Fruit fly (Drosophila melanogaster) whole organism, embryonic: ENCODE measurements around the gene Dsor1.

Source experiments
- Abd-B ChIP-seq: fragments of 200-800 bp; sonication (Bioruptor generic); optimal IDR thresholded peaks from 2 replicates; lab custom pipeline; 2018; ENCODE audit warnings: missing biosample characterization, mild to moderate bottlenecking, missing genetic modification characterization, moderate library complexity
- Adf1 ChIP-seq: fragments of 200-800 bp; sonication (Bioruptor generic); IDR thresholded peaks from 2 replicates; pipeline ENCODE4 v1.3.6; 2022; ENCODE audit warnings: missing biosample characterization, missing genetic modification characterization
- BEAF-32 ChIP-seq: fragments of 200-800 bp; sonication (Bioruptor generic); optimal IDR thresholded peaks from 3 replicates; lab custom pipeline; 2017; ENCODE audit warnings: missing biosample characterization, missing genetic modification characterization, mild to moderate bottlenecking, moderate library complexity, missing genetic modification reagents
- CG10267 ChIP-seq: fragments of 200-800 bp; sonication (Bioruptor generic); optimal IDR thresholded peaks from 2 replicates; lab custom pipeline; 2018; ENCODE audit warnings: missing biosample characterization, mild to moderate bottlenecking, missing genetic modification characterization, moderate library complexity
- CG10366 ChIP-seq: fragments of 200-800 bp; sonication (Bioruptor generic); IDR thresholded peaks from 2 replicates; pipeline ENCODE4 v1.3.6; 2022; ENCODE audit warnings: missing biosample characterization, missing genetic modification characterization
- CG11723 ChIP-seq: fragments of 200-800 bp; sonication (Bioruptor generic); optimal IDR thresholded peaks from 2 replicates; lab custom pipeline; 2017; ENCODE audit warnings: missing biosample characterization, mild to moderate bottlenecking, missing genetic modification characterization
- CG12236 ChIP-seq: fragments of 200-800 bp; sonication (Bioruptor generic); optimal IDR thresholded peaks from 2 replicates; lab custom pipeline; 2016; ENCODE audit warnings: missing biosample characterization, missing genetic modification characterization
- CG13424 ChIP-seq: fragments of 200-800 bp; sonication (Bioruptor generic); optimal IDR thresholded peaks from 2 replicates; lab custom pipeline; 2019; ENCODE audit warnings: missing biosample characterization, mild to moderate bottlenecking, missing genetic modification characterization, moderate library complexity
- CG14441 ChIP-seq: fragments of 200-800 bp; sonication (Bioruptor generic); IDR thresholded peaks from 2 replicates; pipeline ENCODE4 v1.3.6; 2022; ENCODE audit warnings: missing biosample characterization, missing genetic modification characterization
- CG15514 ChIP-seq: fragments of 200-800 bp; sonication (Bioruptor generic); optimal IDR thresholded peaks from 3 replicates; lab custom pipeline; 2017; ENCODE audit warnings: missing biosample characterization, missing genetic modification characterization, mild to moderate bottlenecking, moderate library complexity, missing genetic modification reagents
- CG17612 ChIP-seq: fragments of 200-800 bp; sonication (Bioruptor generic); IDR thresholded peaks from 2 replicates; pipeline ENCODE4 v1.3.6; 2022; ENCODE audit warnings: missing biosample characterization, missing genetic modification characterization
- CG17829 ChIP-seq: fragments of 200-800 bp; optimal IDR thresholded peaks from 2 replicates; lab custom pipeline; 2019; ENCODE audit warnings: missing biosample characterization, mild to moderate bottlenecking, missing genetic modification characterization, moderate library complexity
- CG3065 ChIP-seq: fragments of 200-800 bp; sonication (Bioruptor generic); optimal IDR thresholded peaks from 2 replicates; lab custom pipeline; 2016; ENCODE audit warnings: missing biosample characterization, missing genetic modification characterization
- CG31388 ChIP-seq: fragments of 200-800 bp; sonication (Bioruptor generic); optimal IDR thresholded peaks from 2 replicates; lab custom pipeline; 2016; ENCODE audit warnings: missing biosample characterization, missing genetic modification characterization
- CG3847 ChIP-seq: fragments of 200-800 bp; sonication (Bioruptor generic); IDR thresholded peaks from 2 replicates; pipeline ENCODE4 v1.3.6; 2022; ENCODE audit warnings: missing biosample characterization, missing genetic modification characterization
- CG4617 ChIP-seq: fragments of 200-800 bp; sonication (Bioruptor generic); optimal IDR thresholded peaks from 3 replicates; lab custom pipeline; 2016; ENCODE audit warnings: missing biosample characterization, missing genetic modification characterization, borderline replicate concordance
- CG6791 ChIP-seq: fragments of 200-800 bp; sonication (Bioruptor generic); IDR thresholded peaks from 3 replicates; pipeline ENCODE4 v1.3.6; 2022; ENCODE audit warnings: missing biosample characterization, missing genetic modification characterization; ENCODE audit not compliant: partially characterized antibody
- CG7357 ChIP-seq: fragments of 200-800 bp; sonication (Bioruptor generic); IDR thresholded peaks from 3 replicates; pipeline ENCODE4 v1.3.6; 2022; ENCODE audit warnings: missing biosample characterization, missing genetic modification characterization
- CG7786 ChIP-seq: fragments of 200-800 bp; sonication (Bioruptor generic); optimal IDR thresholded peaks from 2 replicates; lab custom pipeline; 2016; ENCODE audit warnings: missing biosample characterization, missing genetic modification characterization
- CG7963 ChIP-seq: fragments of 200-800 bp; sonication (Bioruptor generic); IDR thresholded peaks from 3 replicates; pipeline ENCODE4 v1.3.6; 2022; ENCODE audit warnings: missing biosample characterization, missing genetic modification characterization; ENCODE audit not compliant: partially characterized antibody
- CHES-1-like ChIP-seq: fragments of 200-800 bp; sonication (Bioruptor generic); optimal IDR thresholded peaks from 2 replicates; lab custom pipeline; 2016; ENCODE audit warnings: missing biosample characterization, missing genetic modification characterization
- Doc2 ChIP-seq: fragments of 200-800 bp; sonication (Bioruptor generic); IDR thresholded peaks from 2 replicates; pipeline ENCODE4 v1.3.6; 2022; ENCODE audit warnings: missing biosample characterization, missing genetic modification characterization
- Drgx ChIP-seq: fragments of 200-800 bp; sonication (Bioruptor generic); IDR thresholded peaks from 2 replicates; pipeline ENCODE4 v1.3.6; 2022; ENCODE audit warnings: missing biosample characterization, missing genetic modification characterization
- E2f2 ChIP-seq: fragments of 200-800 bp; sonication (Bioruptor generic); IDR thresholded peaks from 2 replicates; pipeline ENCODE4 v1.3.6; 2022; ENCODE audit warnings: missing biosample characterization, missing genetic modification characterization
- ERR ChIP-seq: fragments of 200-800 bp; sonication (Bioruptor generic); optimal IDR thresholded peaks from 2 replicates; lab custom pipeline; 2016; ENCODE audit warnings: missing biosample characterization, missing genetic modification characterization
- Hmr ChIP-seq: fragments of 200-800 bp; sonication (Bioruptor generic); optimal IDR thresholded peaks from 3 replicates; lab custom pipeline; 2017; ENCODE audit warnings: mild to moderate bottlenecking, missing biosample characterization, missing genetic modification reagents, missing genetic modification characterization
- Lim3 ChIP-seq: fragments of 200-800 bp; sonication (Bioruptor generic); IDR thresholded peaks from 2 replicates; pipeline ENCODE4 v1.3.6; 2022; ENCODE audit warnings: missing biosample characterization, missing genetic modification characterization
- Pdp1 ChIP-seq, 2 experiments: fragments of 200-800 bp; sonication (Bioruptor generic); optimal IDR thresholded peaks; 3 replicates each; lab custom pipeline; 2016; ENCODE audit warnings: missing biosample characterization in 2 of 2, missing genetic modification characterization in 2 of 2, mild to moderate bottlenecking in 1 of 2, moderate library complexity in 1 of 2
- Ravus ChIP-seq: fragments of 200-800 bp; sonication (Bioruptor generic); IDR thresholded peaks from 2 replicates; pipeline ENCODE4 v1.3.6; 2022; ENCODE audit warnings: missing biosample characterization, missing genetic modification characterization
- Rx ChIP-seq: fragments of 200-800 bp; sonication (Bioruptor generic); IDR thresholded peaks from 2 replicates; pipeline ENCODE4 v1.3.6; 2022; ENCODE audit warnings: missing biosample characterization, missing genetic modification characterization
- Sin3A ChIP-seq: fragments of >200 bp; optimal IDR thresholded peaks from 2 replicates; lab custom pipeline; 2018
- Sry-β ChIP-seq: fragments of 200-800 bp; sonication (Bioruptor generic); optimal IDR thresholded peaks from 2 replicates; lab custom pipeline; 2018; ENCODE audit warnings: missing biosample characterization, mild to moderate bottlenecking, missing genetic modification characterization, moderate library complexity
- Xrp1 ChIP-seq: fragments of 200-800 bp; sonication (Bioruptor generic); IDR thresholded peaks from 2 replicates; pipeline ENCODE4 v1.3.6; 2022; ENCODE audit warnings: missing biosample characterization, missing genetic modification characterization
- ab ChIP-seq: fragments of 200-800 bp; sonication (Bioruptor generic); optimal IDR thresholded peaks from 2 replicates; lab custom pipeline; 2016; ENCODE audit warnings: missing biosample characterization, missing genetic modification characterization
- dm ChIP-seq: fragments of 200-800 bp; sonication (Bioruptor generic); optimal IDR thresholded peaks from 3 replicates; lab custom pipeline; 2016; ENCODE audit warnings: missing biosample characterization, missing genetic modification characterization
- gfzf ChIP-seq: fragments of 200-800 bp; sonication (Bioruptor generic); optimal IDR thresholded peaks from 2 replicates; lab custom pipeline; 2016; ENCODE audit warnings: missing biosample characterization, mild to moderate bottlenecking, missing genetic modification characterization, moderate library complexity
- gsb ChIP-seq: fragments of 200-800 bp; sonication (Bioruptor generic); IDR thresholded peaks from 2 replicates; pipeline ENCODE4 v1.3.6; 2022; ENCODE audit warnings: missing biosample characterization, missing genetic modification characterization
- mld ChIP-seq: fragments of 200-800 bp; sonication (Bioruptor generic); IDR thresholded peaks from 3 replicates; pipeline ENCODE4 v1.3.6; 2022; ENCODE audit warnings: missing biosample characterization, missing genetic modification characterization; ENCODE audit not compliant: partially characterized antibody
- onecut ChIP-seq: fragments of 200-800 bp; sonication (Bioruptor generic); IDR thresholded peaks from 2 replicates; pipeline ENCODE4 v1.3.6; 2022; ENCODE audit warnings: missing biosample characterization, missing genetic modification characterization
- pan ChIP-seq, 4 experiments: fragments of >200 bp in 3 of 4; fragments of 200-800 bp in 1 of 4; sonication (Bioruptor generic) in 1 of 4; optimal IDR thresholded peaks in 3 of 4; IDR thresholded peaks in 1 of 4; 2 replicates each; pipeline versions ENCODE4 v1.3.6 to Lab custom; 2017 to 2022; ENCODE audit warnings: missing biosample characterization in 2 of 4, missing genetic modification characterization in 2 of 4, mixed read lengths in 1 of 4
- pb ChIP-seq: fragments of 200-800 bp; sonication (Bioruptor generic); optimal IDR thresholded peaks from 3 replicates; lab custom pipeline; 2016; ENCODE audit warnings: missing biosample characterization, missing genetic modification characterization
- phol ChIP-seq: fragments of 200-800 bp; sonication (Bioruptor generic); optimal IDR thresholded peaks from 3 replicates; lab custom pipeline; 2018; ENCODE audit warnings: missing biosample characterization, mild to moderate bottlenecking, missing genetic modification characterization, moderate library complexity
- repo ChIP-seq: fragments of 200-800 bp; sonication (Bioruptor generic); optimal IDR thresholded peaks from 2 replicates; lab custom pipeline; 2016; ENCODE audit warnings: missing biosample characterization, missing genetic modification characterization
- sc ChIP-seq, 3 experiments: fragments of >200 bp in 2 of 3; fragments of 200-800 bp in 1 of 3; sonication (Bioruptor generic) in 1 of 3; optimal IDR thresholded peaks; 2 replicates in 2 of 3; 3 replicates in 1 of 3; lab custom pipeline; 2017; ENCODE audit warnings: mild to moderate bottlenecking in 1 of 3, missing biosample characterization in 1 of 3, missing genetic modification characterization in 1 of 3, missing genetic modification reagents in 1 of 3
- shn ChIP-seq: fragments of 200-800 bp; sonication (Bioruptor generic); optimal IDR thresholded peaks from 3 replicates; lab custom pipeline; 2016; ENCODE audit warnings: missing biosample characterization, missing genetic modification characterization
- tap ChIP-seq: fragments of 200-800 bp; optimal IDR thresholded peaks from 3 replicates; lab custom pipeline; 2019; ENCODE audit warnings: missing biosample characterization, mild to moderate bottlenecking, missing genetic modification characterization, moderate library complexity
- tna ChIP-seq: fragments of 200-800 bp; sonication (Bioruptor generic); IDR thresholded peaks from 2 replicates; pipeline ENCODE4 v1.3.6; 2022; ENCODE audit warnings: missing biosample characterization, missing genetic modification characterization; ENCODE audit not compliant: partially characterized antibody
- unpg ChIP-seq: fragments of 200-800 bp; sonication (Bioruptor generic); optimal IDR thresholded peaks from 3 replicates; lab custom pipeline; 2018; ENCODE audit warnings: missing biosample characterization, mild to moderate bottlenecking, missing genetic modification characterization, moderate library complexity
- vnd ChIP-seq: fragments of 200-800 bp; sonication (Bioruptor generic); IDR thresholded peaks from 3 replicates; pipeline ENCODE4 v1.3.6; 2022; ENCODE audit warnings: missing biosample characterization, missing genetic modification characterization; ENCODE audit not compliant: partially characterized antibody

The Dsor1 gene

DNA sequence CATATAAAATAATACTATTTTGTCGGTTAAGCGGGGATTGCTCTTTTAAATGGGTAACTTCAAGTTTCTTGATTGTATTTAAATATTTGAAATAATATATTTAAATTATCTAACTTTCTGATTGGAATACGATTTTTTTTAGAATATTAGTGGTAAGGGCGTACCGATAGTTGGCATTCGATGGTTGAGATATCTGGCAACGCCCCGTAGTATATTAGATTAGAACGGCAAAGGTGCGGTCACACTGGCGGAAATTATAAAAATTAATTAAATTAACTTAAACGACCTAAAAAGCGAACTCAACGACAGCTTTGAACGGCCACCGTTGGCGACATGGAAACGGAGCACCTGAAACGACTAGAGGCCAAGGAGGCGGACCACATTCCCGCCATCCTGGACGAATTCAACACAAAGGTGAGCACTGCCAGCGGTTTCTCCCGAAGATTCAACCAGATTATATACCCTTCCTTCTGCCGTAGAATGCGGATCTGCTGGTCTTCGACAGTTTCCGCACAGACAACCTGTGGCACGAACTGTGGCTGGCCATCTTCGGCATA, 8.9 kb downstream of the Dsor1 start, which contains the start of gene ric8a (continued):
- TF ChIP-seq CG12236: no peak
- TF ChIP-seq CG10366: no peak
- TF ChIP-seq Abd-B (GFP tag; lab: Kevin White, UChicago): peak; percentile 32
- peak; percentile 75 for TF ChIP-seq vnd
- no peak for TF ChIP-seq gsb (GFP tag; lab: Robert Waterston, UW)
- TF ChIP-seq gfzf (GFP tag; lab: Kevin White, UChicago): peak; percentile 58
- TF ChIP-seq Sin3A (lab: Kevin White, UChicago): peak; percentile 8
- TF ChIP-seq unpg (GFP tag; lab: Kevin White, UChicago): no peak
- no peak for TF ChIP-seq Pdp1 (GFP tag; optimal IDR thresholded peaks at IDR 0.05; lab: Kevin White, UChicago)
- no peak for TF ChIP-seq pb
- peak; percentile 8 for TF ChIP-seq CG13424
- no peak for TF ChIP-seq CG14441
- peak; percentile 82 for TF ChIP-seq CG4617 (GFP tag; lab: Kevin White, UChicago)
- peak; percentile 54 for TF ChIP-seq tna (GFP tag; lab: Robert Waterston, UW)
- TF ChIP-seq CG17612 (GFP tag; lab: Robert Waterston, UW): no peak
- TF ChIP-seq ab: no peak
- no peak for TF ChIP-seq Ravus (GFP tag; lab: Robert Waterston, UW)
- no peak for TF ChIP-seq CG31388 (GFP tag; lab: Kevin White, UChicago)
- TF ChIP-seq CG15514 (GFP tag; lab: Kevin White, UChicago): peak; percentile 37
- TF ChIP-seq repo (GFP tag; lab: Kevin White, UChicago): no peak
- TF ChIP-seq CG11723: no peak
- TF ChIP-seq E2f2 (GFP tag; lab: Robert Waterston, UW): peak; percentile 36; the same call in 1 of the 2 replicates
- TF ChIP-seq CHES-1-like (GFP tag; lab: Kevin White, UChicago): no peak
- peak; percentile 86 for TF ChIP-seq CG6791 (GFP tag; lab: Robert Waterston, UW)
- no peak for TF ChIP-seq dm (GFP tag; lab: Kevin White, UChicago)
- no peak for TF ChIP-seq Lim3
- TF ChIP-seq CG7357 (GFP tag; lab: Robert Waterston, UW): no peak
- TF ChIP-seq Drgx: no peak
- TF ChIP-seq CG3847 (GFP tag; lab: Robert Waterston, UW): peak; percentile 75
- peak; percentile 65; the same call in 2 of the 3 replicates for TF ChIP-seq mld (GFP tag; lab: Robert Waterston, UW)
- no peak for TF ChIP-seq Adf1
- peak; percentile 34 for TF ChIP-seq CG10267
- TF ChIP-seq Doc2 (GFP tag; lab: Robert Waterston, UW): no peak
- TF ChIP-seq sc (optimal IDR thresholded peaks at IDR 0.05; lab: Kevin White, UChicago): no peak
- no peak for TF ChIP-seq sc (GFP tag; optimal IDR thresholded peaks at IDR 0.05; lab: Kevin White, UChicago)
- TF ChIP-seq Rx (GFP tag; lab: Robert Waterston, UW): no peak
- no peak for TF ChIP-seq ERR
- no peak for TF ChIP-seq Sry-β
- TF ChIP-seq CG7786: no peak
- TF ChIP-seq phol (tag; lab: Kevin White, UChicago): peak; percentile 14
- no peak for TF ChIP-seq Xrp1 (GFP tag; lab: Robert Waterston, UW)
- no peak for TF ChIP-seq pan (optimal IDR thresholded peaks at IDR 0.05; lab: Kevin White, UChicago)
- TF ChIP-seq pan (GFP tag; optimal IDR thresholded peaks at IDR 0.05 in 1 of 2, IDR thresholded peaks at IDR 0.05 in 1 of 2): no peak
- TF ChIP-seq CG3065 (GFP tag; lab: Kevin White, UChicago): no peak
- TF ChIP-seq onecut (GFP tag; lab: Robert Waterston, UW): no peak
- no peak for TF ChIP-seq Hmr (GFP tag; lab: Kevin White, UChicago)
- TF ChIP-seq CG7963 (GFP tag; lab: Robert Waterston, UW): peak; percentile 51; the same call in 1 of the 3 replicates
- no peak for TF ChIP-seq tap
- peak; percentile 23 for TF ChIP-seq CG17829 (tag; lab: Kevin White, UChicago)
- peak; percentile 81 for TF ChIP-seq BEAF-32
- no peak for TF ChIP-seq shn
